Worm (Caenorhabditis elegans) whole organism, late embryonic: Measurements from ENCODE around the gene C05D12.3.
A peak's percentile ranks its signal among the peaks of the same experiment; 100 is the strongest.

Source experiments
- C08G9.2 ChIP-seq: sonication (generic microtip); optimal IDR thresholded peaks from 2 replicates; lab custom pipeline; 2016; ENCODE audit warnings: mild to moderate bottlenecking, missing genetic modification characterization, moderate library complexity, missing compliant biosample characterization
- K09A11.1 ChIP-seq: sonication (generic microtip); optimal IDR thresholded peaks from 2 replicates; lab custom pipeline; 2017; ENCODE audit warnings: antibody characterized with exemption, mild to moderate bottlenecking, missing genetic modification characterization, missing compliant biosample characterization; ENCODE audit not compliant: insufficient read depth
- T23F11.4 ChIP-seq: fragments of 200-800 bp; sonication (Bioruptor generic); optimal IDR thresholded peaks from 2 replicates; lab custom pipeline; 2018; ENCODE audit warnings: mild to moderate bottlenecking, missing genetic modification characterization, missing compliant biosample characterization
- Y22D7AL.16 ChIP-seq: sonication (generic microtip); optimal IDR thresholded peaks from 2 replicates; lab custom pipeline; 2016; ENCODE audit warnings: missing genetic modification characterization, missing compliant biosample characterization
- ahr-1 ChIP-seq: sonication (generic microtip); optimal IDR thresholded peaks from 2 replicates; lab custom pipeline; 2016; ENCODE audit warnings: missing genetic modification characterization, missing compliant biosample characterization
- ceh-14 ChIP-seq: sonication (generic microtip); optimal IDR thresholded peaks from 2 replicates; lab custom pipeline; 2016; ENCODE audit warnings: missing genotype, missing genetic modification characterization, missing compliant biosample characterization
- ceh-18 ChIP-seq: sonication (generic microtip); optimal IDR thresholded peaks from 2 replicates; lab custom pipeline; 2016; ENCODE audit warnings: missing genetic modification characterization, missing compliant biosample characterization
- ceh-19 ChIP-seq: fragments of 200-800 bp; sonication (Bioruptor generic); optimal IDR thresholded peaks from 2 replicates; lab custom pipeline; 2018; ENCODE audit warnings: mild to moderate bottlenecking, missing genetic modification characterization, missing compliant biosample characterization
- ceh-22 ChIP-seq: sonication (generic microtip); optimal IDR thresholded peaks from 2 replicates; lab custom pipeline; 2017; ENCODE audit warnings: missing biosample characterization, missing genetic modification characterization
- ceh-24 ChIP-seq: sonication (generic microtip); optimal IDR thresholded peaks from 2 replicates; lab custom pipeline; 2016; ENCODE audit warnings: mild to moderate bottlenecking, missing genetic modification characterization, missing compliant biosample characterization
- ceh-34 ChIP-seq: sonication (generic microtip); optimal IDR thresholded peaks from 2 replicates; lab custom pipeline; 2016; ENCODE audit warnings: mild to moderate bottlenecking, missing genetic modification characterization, missing compliant biosample characterization
- ceh-45 ChIP-seq: fragments of 200-800 bp; sonication (Bioruptor generic); IDR thresholded peaks from 2 replicates; pipeline ENCODE4 v1.3.6; 2022; ENCODE audit warnings: missing genetic modification reagents, missing genetic modification characterization, missing compliant biosample characterization
- dmd-4 ChIP-seq: sonication (generic microtip); optimal IDR thresholded peaks from 2 replicates; lab custom pipeline; 2016; ENCODE audit warnings: borderline replicate concordance, missing genetic modification characterization, missing compliant biosample characterization
- dve-1 ChIP-seq: sonication (generic microtip); optimal IDR thresholded peaks from 2 replicates; lab custom pipeline; 2017; ENCODE audit warnings: antibody characterized with exemption, mild to moderate bottlenecking, missing genetic modification characterization, missing compliant biosample characterization
- ets-4 ChIP-seq: sonication (generic microtip); optimal IDR thresholded peaks from 2 replicates; lab custom pipeline; 2016; ENCODE audit warnings: missing genetic modification characterization, missing compliant biosample characterization
- fax-1 ChIP-seq: sonication (generic microtip); optimal IDR thresholded peaks from 2 replicates; lab custom pipeline; 2016; ENCODE audit warnings: missing genotype, missing genetic modification characterization, missing compliant biosample characterization
- gmeb-2 ChIP-seq: sonication (generic microtip); optimal IDR thresholded peaks from 2 replicates; lab custom pipeline; 2016; ENCODE audit warnings: missing genetic modification characterization, inconsistent platforms, missing compliant biosample characterization
- hlh-13 ChIP-seq: fragments of 200-800 bp; sonication (Bioruptor generic); optimal IDR thresholded peaks from 2 replicates; lab custom pipeline; 2018; ENCODE audit warnings: mild to moderate bottlenecking, missing genetic modification characterization, missing compliant biosample characterization
- hlh-30 ChIP-seq: sonication (generic microtip); optimal IDR thresholded peaks from 2 replicates; lab custom pipeline; 2017; ENCODE audit warnings: antibody characterized with exemption, missing genetic modification characterization, missing compliant biosample characterization; ENCODE audit not compliant: insufficient read depth
- hlh-8 ChIP-seq: sonication (generic microtip); optimal IDR thresholded peaks from 2 replicates; lab custom pipeline; 2016; ENCODE audit warnings: missing genotype, missing genetic modification characterization, missing compliant biosample characterization
- madf-2 ChIP-seq: sonication (generic microtip); optimal IDR thresholded peaks from 2 replicates; lab custom pipeline; 2017; ENCODE audit warnings: missing genetic modification characterization, missing compliant biosample characterization
- mec-3 ChIP-seq: sonication (generic microtip); optimal IDR thresholded peaks from 2 replicates; lab custom pipeline; 2016; ENCODE audit warnings: borderline replicate concordance, missing genetic modification characterization, missing compliant biosample characterization
- npax-4 ChIP-seq: sonication (generic microtip); optimal IDR thresholded peaks from 2 replicates; lab custom pipeline; 2016; ENCODE audit warnings: missing genetic modification characterization, missing compliant biosample characterization
- odd-2 ChIP-seq: sonication (generic microtip); optimal IDR thresholded peaks from 2 replicates; lab custom pipeline; 2017; ENCODE audit warnings: antibody characterized with exemption, mild to moderate bottlenecking, missing genetic modification characterization, missing compliant biosample characterization
- pax-1 ChIP-seq: fragments of 150-350 bp; optimal IDR thresholded peaks from 2 replicates; lab custom pipeline; 2014; ENCODE audit warnings: missing biosample characterization, missing genetic modification characterization
- pha-2 ChIP-seq: sonication (generic microtip); optimal IDR thresholded peaks from 2 replicates; lab custom pipeline; 2017; ENCODE audit warnings: mild to moderate bottlenecking, missing genetic modification characterization, missing compliant biosample characterization
- pros-1 ChIP-seq: fragments of 150-350 bp; optimal IDR thresholded peaks from 2 replicates; lab custom pipeline; 2014; ENCODE audit warnings: missing biosample characterization, missing genetic modification reagents, missing genetic modification characterization
- ref-2 ChIP-seq: sonication (generic microtip); optimal IDR thresholded peaks from 2 replicates; lab custom pipeline; 2016; ENCODE audit warnings: missing genetic modification characterization, missing compliant biosample characterization
- sox-4 ChIP-seq: sonication (generic microtip); optimal IDR thresholded peaks from 2 replicates; lab custom pipeline; 2017; ENCODE audit warnings: mild to moderate bottlenecking, missing genetic modification characterization, inconsistent platforms, missing compliant biosample characterization
- syd-9 ChIP-seq: sonication (generic microtip); optimal IDR thresholded peaks from 2 replicates; lab custom pipeline; 2016; ENCODE audit warnings: mild to moderate bottlenecking, missing genetic modification characterization, moderate library complexity, missing compliant biosample characterization
- tbx-2 ChIP-seq: sonication (generic microtip); optimal IDR thresholded peaks from 2 replicates; lab custom pipeline; 2016; ENCODE audit warnings: missing genetic modification characterization, missing compliant biosample characterization
- unc-42 ChIP-seq: sonication (generic microtip); optimal IDR thresholded peaks from 2 replicates; lab custom pipeline; 2016; ENCODE audit warnings: missing genotype, missing genetic modification characterization, missing compliant biosample characterization
- unc-86 ChIP-seq: sonication (generic microtip); optimal IDR thresholded peaks from 2 replicates; lab custom pipeline; 2016; ENCODE audit warnings: missing genetic modification characterization, missing compliant biosample characterization

Gene C05D12.3

DNA sequence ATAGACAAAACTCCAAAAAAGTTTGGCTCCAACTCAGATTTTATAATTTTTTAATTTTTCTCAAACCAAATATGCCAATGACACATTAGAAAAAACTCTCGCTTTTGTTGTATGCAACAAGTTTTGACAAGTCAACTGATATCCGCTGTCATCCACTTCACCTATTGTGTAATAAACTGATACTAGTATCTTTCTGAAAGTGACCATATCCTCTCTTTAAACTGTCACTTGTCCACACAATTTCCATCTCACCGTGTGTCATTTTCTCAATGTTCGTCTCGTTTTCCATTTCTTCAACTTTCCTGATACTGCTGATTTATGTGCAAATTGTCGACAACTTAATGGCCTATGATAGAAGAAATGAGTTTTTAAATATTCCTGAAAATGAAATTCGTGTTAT, 42.0 kb upstream of the C05D12.3 start, which contains the start of the genes C33B4.5 and C33B4.4:
Gene C33B4.5, plus strand, starts transcription at position 270 of the 400 bp plus-strand sequence.
Gene C33B4.4, minus strand, starts transcription at position 385 of the 400 bp plus-strand sequence.
- TF ChIP-seq K09A11.1 (tag; lab: Kevin White, UChicago) (no peak), odd-2 (tag; lab: Kevin White, UChicago) (no peak), dmd-4 (tag; lab: Kevin White, UChicago) (no peak), mec-3 (tag; lab: Kevin White, UChicago) (no peak)

DNA sequence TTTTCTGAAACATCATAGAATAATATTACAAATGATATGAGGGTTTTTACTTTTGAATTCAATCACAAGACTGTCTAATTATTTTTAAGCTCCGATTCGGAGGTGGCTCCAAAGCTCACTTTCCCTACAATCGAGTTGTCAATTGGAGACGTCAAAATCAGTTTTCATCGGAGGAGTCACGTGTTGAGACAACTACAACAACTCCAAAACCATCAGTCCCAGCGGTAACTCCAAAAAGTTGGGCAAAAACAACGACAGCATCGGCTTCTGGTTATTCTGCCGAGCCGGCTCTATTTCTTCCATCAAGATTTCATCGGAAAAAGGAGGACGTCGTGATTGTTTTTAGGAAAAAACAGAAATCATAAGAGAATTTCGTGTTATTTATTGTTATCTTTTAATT, 41.0 kb upstream of the C05D12.3 start:
- TF ChIP-seq hlh-30 (tag; lab: Kevin White, UChicago) (peak; percentile 24), pha-2 (tag; lab: Kevin White, UChicago) (no peak), hlh-13 (GFP tag; lab: Kevin White, UChicago) (no peak), pros-1 (no peak), T23F11.4 (GFP tag; lab: Kevin White, UChicago) (no peak), npax-4 (tag; lab: Kevin White, UChicago) (no peak), odd-2 (tag; lab: Kevin White, UChicago) (no peak)
- TF ChIP-seq, all 69 proteins: peak for 1

DNA sequence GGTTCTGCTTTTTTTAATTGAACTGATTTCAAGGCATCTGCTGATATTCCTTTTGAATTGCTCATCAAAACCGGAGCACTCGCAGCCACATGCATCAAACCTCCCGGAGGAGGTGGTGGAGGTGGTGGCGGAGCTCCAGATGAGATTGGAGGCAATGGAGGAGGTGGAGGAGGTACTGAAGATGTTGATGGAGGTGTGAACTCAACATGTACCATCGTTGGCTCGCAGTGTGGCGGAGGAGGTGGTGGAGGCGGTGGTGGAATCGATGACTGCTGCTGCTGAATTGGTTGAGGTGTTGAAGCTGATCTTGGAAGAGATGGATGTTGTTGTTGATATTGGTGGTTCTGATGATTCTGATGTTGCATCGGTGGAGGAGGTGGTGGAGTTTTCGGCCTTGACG, 38.1 kb upstream of the C05D12.3 start:
- TF ChIP-seq unc-86 (no peak), ets-4 (tag; lab: Kevin White, UChicago) (no peak), unc-42 (no peak), ceh-22 (tag; lab: Kevin White, UChicago) (no peak)

DNA sequence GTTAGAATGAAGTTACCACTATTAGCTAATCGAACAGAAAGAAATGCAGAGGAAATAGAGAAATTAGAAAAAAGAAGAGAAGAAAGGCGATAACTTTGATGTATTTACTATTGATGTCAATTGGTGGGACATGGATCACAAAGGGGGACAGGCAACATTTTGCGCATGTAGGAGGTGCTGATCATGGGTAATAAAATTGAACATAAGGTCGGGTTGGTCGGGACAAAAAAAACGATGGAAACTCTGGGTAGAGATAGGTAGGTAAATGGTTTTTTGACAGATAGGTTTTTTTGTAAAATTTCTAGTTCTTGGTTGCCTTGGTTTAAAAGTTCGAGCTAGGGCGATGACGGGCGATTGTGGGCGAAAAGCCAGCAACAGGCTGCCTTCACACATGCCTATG, 34.2 kb upstream of the C05D12.3 start, which contains the start of gene shn-1:
Gene shn-1, minus strand, starts transcription at position 101 of the 400 bp plus-strand sequence.
- TF ChIP-seq ref-2 (tag; lab: Kevin White, UChicago) (no peak), ceh-45 (no peak), ceh-24 (no peak), dve-1 (tag; lab: Kevin White, UChicago) (no peak), pax-1 (tag; lab: Kevin White, UChicago) (no peak), C08G9.2 (tag; lab: Kevin White, UChicago) (no peak), ahr-1 (no peak)
- TF ChIP-seq, all 69 proteins: peak for 0

DNA sequence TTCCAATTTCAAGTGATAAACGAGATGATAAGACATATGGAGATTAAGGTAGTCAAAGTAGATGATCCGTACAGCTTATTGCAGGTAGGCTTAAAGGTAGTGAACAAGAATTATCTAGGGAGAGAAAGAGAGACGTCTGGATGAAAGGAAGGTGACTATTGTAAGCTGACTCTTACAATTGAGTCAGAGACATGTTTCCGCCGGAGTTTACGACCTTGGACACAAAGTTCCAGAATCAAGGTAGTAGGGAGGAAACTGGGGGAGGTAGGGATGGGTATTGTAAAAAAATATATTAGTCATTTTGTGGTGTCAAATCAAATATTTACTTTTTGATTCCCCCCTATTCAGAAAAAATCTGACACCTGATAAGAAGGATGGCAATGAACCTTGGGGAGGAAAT, 32.7 kb upstream of the C05D12.3 start:
- no peak for TF ChIP-seq odd-2 (tag; lab: Kevin White, UChicago)
- TF ChIP-seq gmeb-2 (tag; lab: Kevin White, UChicago), result no peak
- no peak for TF ChIP-seq K09A11.1 (tag; lab: Kevin White, UChicago)
- no peak for TF ChIP-seq madf-2 (tag; lab: Kevin White, UChicago)
- TF ChIP-seq pha-2 (tag; lab: Kevin White, UChicago), result no peak
- no peak for TF ChIP-seq C08G9.2 (tag; lab: Kevin White, UChicago)
- TF ChIP-seq fax-1, result no peak
- TF ChIP-seq Y22D7AL.16 (tag; lab: Kevin White, UChicago), result no peak
- TF ChIP-seq ceh-18 (tag; lab: Kevin White, UChicago), result no peak
- no peak for TF ChIP-seq tbx-2
- no peak for TF ChIP-seq ceh-19 (GFP tag; lab: Kevin White, UChicago)
- TF ChIP-seq hlh-30 (tag; lab: Kevin White, UChicago), result no peak
- TF ChIP-seq pax-1 (tag; lab: Kevin White, UChicago), result no peak
- TF ChIP-seq ceh-14, result no peak
- no peak for TF ChIP-seq sox-4 (tag; lab: Kevin White, UChicago)
- TF ChIP-seq pros-1, result no peak
- no peak for TF ChIP-seq ceh-34 (tag; lab: Kevin White, UChicago)
- no peak for TF ChIP-seq syd-9 (tag; lab: Kevin White, UChicago)
- TF ChIP-seq ets-4 (tag; lab: Kevin White, UChicago), result no peak
- no peak for TF ChIP-seq hlh-8
- TF ChIP-seq, all 69 proteins: peak for 0
